Worm (Caenorhabditis elegans): Measurements from ENCODE around the gene D1054.3.
A peak's percentile ranks its signal among the peaks of the same experiment; 100 is the strongest.

The D1054.3 gene

DNA sequence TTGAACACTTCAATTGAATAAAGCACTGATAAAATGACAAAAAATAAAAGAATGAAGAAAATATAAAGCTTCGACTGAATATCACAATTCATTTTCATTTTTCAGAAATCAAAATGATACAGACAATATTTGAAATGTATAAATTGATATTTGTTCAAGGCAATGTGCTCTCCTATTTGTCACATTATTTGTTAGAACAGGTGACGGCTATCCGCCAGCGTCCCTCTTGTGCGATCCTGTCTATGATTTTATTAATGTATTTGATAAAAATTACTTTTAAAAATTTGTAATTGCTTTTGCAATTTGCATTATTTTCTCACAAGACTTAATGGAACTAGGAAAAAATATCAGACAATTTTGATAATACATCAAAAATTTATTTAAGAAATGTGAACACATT lies 17.2 kb upstream of the D1054.3 start, which contains the start of gene F28H7.7:
TSS of gene F28H7.7 (minus strand) at position 101 of the 400 bp plus-strand sequence.
- TF ChIP-seq nhr-84 (tag; optimal IDR thresholded peaks at IDR 0.05) (no peak), ceh-8 (GFP tag; optimal IDR thresholded peaks at IDR 0.05) (no peak), vab-15 (tag; optimal IDR thresholded peaks at IDR 0.05) (no peak), ceh-82 (tag; optimal IDR thresholded peaks at IDR 0.05) (no peak)

- TF ChIP-seq lin-39 (tag; optimal IDR thresholded peaks at IDR 0.05): no peak
- TF ChIP-seq ceh-88 (GFP tag; IDR thresholded peaks at IDR 0.05): no peak
- no peak for TF ChIP-seq ama-1 (optimal IDR thresholded peaks at IDR 0.05)
- no peak for TF ChIP-seq mab-9 (GFP tag; IDR thresholded peaks at IDR 0.05)
- TF ChIP-seq nhr-90 (tag; optimal IDR thresholded peaks at IDR 0.05; ENCODE audit: poor library complexity): no peak
- TF ChIP-seq xbp-1 (tag; optimal IDR thresholded peaks at IDR 0.05): no peak
- TF ChIP-seq pag-3 (tag; optimal IDR thresholded peaks at IDR 0.05; ENCODE audit: borderline replicate concordance, insufficient read depth): no peak
- TF ChIP-seq efl-3 (GFP tag; optimal IDR thresholded peaks at IDR 0.05): no peak
- no peak for TF ChIP-seq hlh-4 (tag; optimal IDR thresholded peaks at IDR 0.05)
- no peak for TF ChIP-seq ztf-11 (tag; optimal IDR thresholded peaks at IDR 0.05)
- no peak for TF ChIP-seq ztf-4 (tag; optimal IDR thresholded peaks at IDR 0.05)
Measured at ce11 chrV:10756698-10757097, 14.6 kb upstream of the D1054.3 start, which contains the start of gene irld-6. Gene irld-6 (minus strand): TSS chrV:10756798.

DNA sequence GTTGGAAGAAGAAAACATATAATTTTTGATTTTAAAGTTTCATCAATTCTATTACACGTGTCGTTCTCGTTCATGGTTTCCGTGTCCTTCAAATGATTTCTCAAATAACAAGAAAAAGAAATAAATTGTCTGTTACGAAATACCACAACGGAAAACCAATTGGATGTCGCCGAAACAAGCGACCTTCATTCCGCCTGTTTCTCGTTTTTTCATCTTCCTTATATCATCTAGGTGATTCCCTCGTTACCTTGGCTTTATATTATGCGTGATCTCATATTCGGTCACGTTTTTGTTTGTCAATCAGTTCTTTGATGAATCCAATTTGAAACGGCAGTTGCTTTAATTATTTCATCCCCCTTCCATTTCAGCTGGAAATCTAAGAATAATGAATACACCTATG lies 14.1 kb upstream of the D1054.3 start:
- TF ChIP-seq ama-1 (optimal IDR thresholded peaks at IDR 0.05) (no peak), nhr-71 (tag; optimal IDR thresholded peaks at IDR 0.05) (peak; percentile 45), xbp-1 (tag; optimal IDR thresholded peaks at IDR 0.05) (peak; percentile 39), elt-3 (tag; optimal IDR thresholded peaks at IDR 0.05) (peak in 2 of 6 experiments; percentile 15 to 79), rnt-1 (tag; optimal IDR thresholded peaks at IDR 0.05) (no peak), snu-23 (GFP tag; optimal IDR thresholded peaks at IDR 0.05) (peak; percentile 50), lin-35 (GFP tag; optimal IDR thresholded peaks at IDR 0.05) (peak in 1 of 2 experiments; percentile 12), nhr-20 (tag; optimal IDR thresholded peaks at IDR 0.05) (peak; percentile 50), skn-1 (tag; optimal IDR thresholded peaks at IDR 0.05) (peak; percentile 40), sptf-1 (tag; optimal IDR thresholded peaks at IDR 0.05) (no peak), nhr-85 (tag) (peak; percentile 89), blmp-1 (tag; optimal IDR thresholded peaks at IDR 0.05) (peak; percentile 63), unc-86 (tag; optimal IDR thresholded peaks at IDR 0.05) (no peak), zip-4 (GFP tag; optimal IDR thresholded peaks at IDR 0.05) (peak; percentile 11), lin-14 (GFP tag; optimal IDR thresholded peaks at IDR 0.05) (peak; percentile 86), tbx-2 (tag; optimal IDR thresholded peaks at IDR 0.05) (peak; percentile 2)

- no peak for TF ChIP-seq hlh-4 (tag; optimal IDR thresholded peaks at IDR 0.05)
- peak; percentile 61 for TF ChIP-seq nhr-85 (tag)
Measured at ce11 chrV:10758658-10759057, 12.6 kb upstream of the D1054.3 start, which contains the start of gene F28H7.8. Gene F28H7.8 (plus strand): TSS chrV:10758958.

DNA sequence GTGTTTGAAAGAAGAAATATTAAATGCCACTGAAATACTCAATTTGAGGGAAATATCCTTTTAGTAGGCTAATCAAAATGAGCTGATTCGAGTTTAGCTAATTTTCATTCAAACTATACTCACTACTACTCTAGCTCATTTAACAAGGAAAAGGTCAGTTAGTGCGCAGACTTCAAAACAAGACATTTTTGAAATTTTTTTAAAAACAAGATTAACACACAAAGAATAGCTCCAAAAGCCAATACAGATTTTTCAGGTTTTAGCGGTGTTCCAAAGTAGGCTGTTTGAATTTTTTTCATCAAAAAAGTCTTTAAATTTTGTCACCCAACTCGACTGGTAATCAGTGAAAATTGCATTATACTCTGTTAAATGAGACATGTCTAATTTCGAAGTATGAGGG lies 10.4 kb upstream of the D1054.3 start:
- TF ChIP-seq mep-1 (tag; optimal IDR thresholded peaks at IDR 0.05) (no peak), dpl-1 (GFP tag; optimal IDR thresholded peaks at IDR 0.05) (no peak), rnt-1 (tag; optimal IDR thresholded peaks at IDR 0.05) (no peak), ztf-4 (tag; optimal IDR thresholded peaks at IDR 0.05) (no peak), egl-27 (tag; optimal IDR thresholded peaks at IDR 0.05) (no peak), snpc-4 (tag; optimal IDR thresholded peaks at IDR 0.05) (no peak), C34B4.2 (tag; optimal IDR thresholded peaks at IDR 0.05) (no peak), nhr-28 (tag; optimal IDR thresholded peaks at IDR 0.05) (no peak), lin-35 (GFP tag; optimal IDR thresholded peaks at IDR 0.05) (no peak)
